Fruit fly (Drosophila melanogaster) whole organism, prepupa: ENCODE data around the gene CG1636.

Experiments used
- CG10631 ChIP-seq: fragments of 200-800 bp; sonication (Bioruptor generic); optimal IDR thresholded peaks from 2 replicates; lab custom pipeline; 2016; ENCODE audit warnings: missing biosample characterization, missing genetic modification characterization
- CG10669 ChIP-seq: fragments of 200-800 bp; sonication (Bioruptor generic); optimal IDR thresholded peaks from 3 replicates; lab custom pipeline; 2018; ENCODE audit warnings: missing biosample characterization, mild to moderate bottlenecking, missing genetic modification characterization, moderate library complexity
- CG11902 ChIP-seq: fragments of 200-800 bp; sonication (Bioruptor generic); optimal IDR thresholded peaks from 3 replicates; lab custom pipeline; 2016; ENCODE audit warnings: missing biosample characterization, missing genetic modification characterization
- CG16779 ChIP-seq: fragments of 200-800 bp; sonication (Bioruptor generic); optimal IDR thresholded peaks from 3 replicates; lab custom pipeline; 2017; ENCODE audit warnings: missing biosample characterization, mild to moderate bottlenecking, missing genetic modification characterization
- CG32006 ChIP-seq: fragments of 200-800 bp; sonication (Bioruptor generic); optimal IDR thresholded peaks from 3 replicates; lab custom pipeline; 2017; ENCODE audit warnings: missing biosample characterization, mild to moderate bottlenecking, missing genetic modification characterization
- CG3919 ChIP-seq: fragments of 200-800 bp; sonication (Bioruptor generic); optimal IDR thresholded peaks from 3 replicates; lab custom pipeline; 2016; ENCODE audit warnings: missing biosample characterization, missing genetic modification characterization
- CG4318 ChIP-seq: fragments of 200-800 bp; sonication (Bioruptor generic); optimal IDR thresholded peaks from 3 replicates; lab custom pipeline; 2017; ENCODE audit warnings: missing biosample characterization, mild to moderate bottlenecking, missing genetic modification characterization
- CG6808 ChIP-seq: fragments of 200-800 bp; sonication (Bioruptor generic); optimal IDR thresholded peaks from 3 replicates; lab custom pipeline; 2017; ENCODE audit warnings: missing biosample characterization, missing genetic modification characterization, mild to moderate bottlenecking, moderate library complexity, missing genetic modification reagents
- CG6854 ChIP-seq: fragments of 200-800 bp; sonication (Bioruptor generic); optimal IDR thresholded peaks from 2 replicates; lab custom pipeline; 2017; ENCODE audit warnings: missing biosample characterization, mild to moderate bottlenecking, missing genetic modification characterization
- CG8319 ChIP-seq: fragments of 200-800 bp; sonication (Bioruptor generic); optimal IDR thresholded peaks from 3 replicates; lab custom pipeline; 2016; ENCODE audit warnings: missing biosample characterization, missing genetic modification characterization
- CG8632 ChIP-seq: fragments of 200-800 bp; sonication (Bioruptor generic); optimal IDR thresholded peaks from 3 replicates; lab custom pipeline; 2016; ENCODE audit warnings: missing biosample characterization, missing genetic modification characterization
- CG9139 ChIP-seq: fragments of 200-800 bp; sonication (Bioruptor generic); optimal IDR thresholded peaks from 3 replicates; lab custom pipeline; 2017; ENCODE audit warnings: missing biosample characterization, mild to moderate bottlenecking, missing genetic modification characterization
- Eip75B ChIP-seq: fragments of 200-800 bp; sonication (Bioruptor generic); optimal IDR thresholded peaks from 3 replicates; lab custom pipeline; 2016; ENCODE audit warnings: missing biosample characterization, missing genetic modification characterization
- Eip93F ChIP-seq: fragments of 200-800 bp; sonication (Bioruptor generic); optimal IDR thresholded peaks from 2 replicates; lab custom pipeline; 2016; ENCODE audit warnings: missing biosample characterization, mild to moderate bottlenecking, missing genetic modification characterization
- Hr39 ChIP-seq: fragments of 200-800 bp; sonication (Bioruptor generic); optimal IDR thresholded peaks from 2 replicates; lab custom pipeline; 2016; ENCODE audit warnings: missing biosample characterization, missing genetic modification characterization
- Hr4 ChIP-seq: fragments of 200-800 bp; sonication (Bioruptor generic); optimal IDR thresholded peaks from 3 replicates; lab custom pipeline; 2016; ENCODE audit warnings: missing biosample characterization, missing genetic modification characterization
- Lpt ChIP-seq: fragments of 200-800 bp; sonication (Bioruptor generic); optimal IDR thresholded peaks from 3 replicates; lab custom pipeline; 2016; ENCODE audit warnings: missing biosample characterization, missing genetic modification characterization
- OdsH ChIP-seq: fragments of 200-800 bp; sonication (Bioruptor generic); optimal IDR thresholded peaks from 3 replicates; lab custom pipeline; 2016; ENCODE audit warnings: missing biosample characterization, missing genetic modification characterization
- Sox15 ChIP-seq: fragments of 200-800 bp; sonication (Bioruptor generic); optimal IDR thresholded peaks from 3 replicates; lab custom pipeline; 2016; ENCODE audit warnings: missing biosample characterization, missing genetic modification characterization
- achi ChIP-seq: fragments of 200-800 bp; sonication (Bioruptor generic); optimal IDR thresholded peaks from 3 replicates; lab custom pipeline; 2016; ENCODE audit warnings: missing biosample characterization, missing genetic modification characterization
- dac ChIP-seq: fragments of 200-800 bp; sonication (Bioruptor generic); optimal IDR thresholded peaks from 2 replicates; lab custom pipeline; 2017; ENCODE audit warnings: missing biosample characterization, mild to moderate bottlenecking, missing genetic modification characterization
- eg ChIP-seq: fragments of 200-800 bp; sonication (Bioruptor generic); IDR thresholded peaks from 3 replicates; pipeline ENCODE4 v1.3.6; 2022; ENCODE audit warnings: missing biosample characterization, missing genetic modification characterization
- esn ChIP-seq: fragments of 200-800 bp; sonication (Bioruptor generic); optimal IDR thresholded peaks from 2 replicates; lab custom pipeline; 2016; ENCODE audit warnings: missing biosample characterization, mild to moderate bottlenecking, missing genetic modification characterization, moderate library complexity
- fd59A ChIP-seq: fragments of 200-800 bp; sonication (Bioruptor generic); optimal IDR thresholded peaks from 2 replicates; lab custom pipeline; 2017; ENCODE audit warnings: missing biosample characterization, mild to moderate bottlenecking, missing genetic modification characterization, missing genetic modification reagents
- lz ChIP-seq: fragments of 200-800 bp; sonication (Bioruptor generic); optimal IDR thresholded peaks from 3 replicates; lab custom pipeline; 2016; ENCODE audit warnings: missing biosample characterization, missing genetic modification characterization
- net ChIP-seq: fragments of 200-800 bp; sonication (Bioruptor generic); optimal IDR thresholded peaks from 3 replicates; lab custom pipeline; 2016; ENCODE audit warnings: missing biosample characterization, missing genetic modification characterization
- salr ChIP-seq, 2 experiments: fragments of 200-800 bp; sonication (Bioruptor generic); optimal IDR thresholded peaks; 3 replicates each; lab custom pipeline; 2016 to 2018; ENCODE audit warnings: missing biosample characterization in 2 of 2, missing genetic modification characterization in 2 of 2, mild to moderate bottlenecking in 1 of 2
- spab ChIP-seq: fragments of 200-800 bp; sonication (Bioruptor generic); optimal IDR thresholded peaks from 2 replicates; lab custom pipeline; 2017; ENCODE audit warnings: missing biosample characterization, mild to moderate bottlenecking, missing genetic modification characterization, missing genetic modification reagents
- ss ChIP-seq, 2 experiments: fragments of 200-800 bp; sonication (Bioruptor generic); optimal IDR thresholded peaks; 2 replicates in 1 of 2; 3 replicates in 1 of 2; lab custom pipeline; 2017 to 2018; ENCODE audit warnings: mild to moderate bottlenecking in 2 of 2, missing biosample characterization in 2 of 2, missing genetic modification characterization in 2 of 2, moderate library complexity in 1 of 2
- svp ChIP-seq: fragments of 200-800 bp; sonication (Bioruptor generic); peaks from one replicate; lab custom pipeline; 2016; ENCODE audit warnings: missing biosample characterization, missing genetic modification characterization
- topi ChIP-seq: fragments of 200-800 bp; sonication (Bioruptor generic); optimal IDR thresholded peaks from 3 replicates; lab custom pipeline; 2016; ENCODE audit warnings: missing biosample characterization, missing genetic modification characterization

CG1636 gene

dm6 chrX:8273799-8274484, 730 bp downstream of the CG1636 start, which contains the start of gene CG15343 (continued):
- peak; percentile 30 for TF ChIP-seq Lpt (GFP tag; lab: Kevin White, UChicago)
- peak; percentile 61; the same call in 2 of the 3 replicates for TF ChIP-seq eg
- no peak for TF ChIP-seq CG4318 (GFP tag; lab: Kevin White, UChicago)
- TF ChIP-seq achi = peak; percentile 39
- TF ChIP-seq CG8632 (GFP tag; lab: Kevin White, UChicago) = no peak
- peak; percentile 7 for TF ChIP-seq Eip75B (GFP tag; lab: Kevin White, UChicago)
- peak; percentile 87 for TF ChIP-seq CG11902 (GFP tag; lab: Kevin White, UChicago)
- TF ChIP-seq dac (GFP tag; lab: Kevin White, UChicago) = no peak
- no peak for TF ChIP-seq Hr4 (GFP tag; lab: Kevin White, UChicago)
- TF ChIP-seq CG3919 (GFP tag; lab: Kevin White, UChicago) = peak; percentile 49
- TF ChIP-seq Hr39 (GFP tag; lab: Kevin White, UChicago) = peak; percentile 60

dm6 chrX:8285052-8285451, 11.8 kb downstream of the CG1636 start:
- TF ChIP-seq topi = no peak
- no peak for TF ChIP-seq Hr4 (GFP tag; lab: Kevin White, UChicago)
- no peak for TF ChIP-seq CG9139 (GFP tag; lab: Kevin White, UChicago)
- TF ChIP-seq achi = no peak
- TF ChIP-seq salr (GFP tag; optimal IDR thresholded peaks at IDR 0.05; lab: Kevin White, UChicago) = no peak
- TF ChIP-seq lz (GFP tag; lab: Kevin White, UChicago) = no peak
- TF ChIP-seq CG6854 (GFP tag; lab: Kevin White, UChicago) = no peak
- no peak for TF ChIP-seq CG6808 (GFP tag; lab: Kevin White, UChicago)
- TF ChIP-seq CG8319 = no peak
- TF ChIP-seq esn (GFP tag; lab: Kevin White, UChicago) = no peak
- no peak for TF ChIP-seq net (GFP tag; lab: Kevin White, UChicago)
- no peak for TF ChIP-seq CG10631 (GFP tag; lab: Kevin White, UChicago)
- no peak for TF ChIP-seq ss (GFP tag; optimal IDR thresholded peaks at IDR 0.05; lab: Kevin White, UChicago)
- TF ChIP-seq spab (GFP tag; lab: Kevin White, UChicago) = no peak
- TF ChIP-seq CG10669 (GFP tag; lab: Kevin White, UChicago) = no peak
- TF ChIP-seq CG4318 (GFP tag; lab: Kevin White, UChicago) = no peak
- TF ChIP-seq CG16779 = no peak
- TF ChIP-seq OdsH = no peak
- no peak for TF ChIP-seq fd59A (GFP tag; lab: Kevin White, UChicago)
- TF ChIP-seq CG32006 (GFP tag; lab: Kevin White, UChicago) = no peak

DNA sequence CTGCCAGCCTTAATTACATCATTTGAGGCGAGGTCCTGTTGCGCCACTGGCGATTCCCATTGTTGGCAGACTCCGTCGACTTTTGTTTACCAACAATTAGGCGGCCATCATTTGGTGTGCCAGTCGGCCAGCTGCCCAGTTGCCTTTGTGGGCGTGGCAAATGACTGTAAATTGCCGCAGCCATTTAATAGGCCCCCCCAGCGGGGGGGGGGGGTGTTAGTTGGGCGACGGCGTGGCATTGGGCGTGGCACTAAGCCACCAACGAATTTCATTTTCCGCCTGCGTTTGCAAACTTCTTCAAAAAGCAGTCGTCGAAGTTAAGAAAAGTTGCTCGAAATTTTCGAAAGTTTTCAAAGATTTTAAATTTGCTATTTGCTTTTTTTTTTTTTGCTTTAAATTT, 13.6 kb downstream of the CG1636 start:
- TF ChIP-seq Eip93F (GFP tag; lab: Kevin White, UChicago) (no peak), spab (GFP tag; lab: Kevin White, UChicago) (no peak)

dm6 chrX:8294493-8295337, 21.5 kb downstream of the CG1636 start:
- TF ChIP-seq CG11902 (GFP tag; lab: Kevin White, UChicago) = peak; percentile 37
- no peak for TF ChIP-seq CG10631 (GFP tag; lab: Kevin White, UChicago)
- TF ChIP-seq Eip93F (GFP tag; lab: Kevin White, UChicago) = no peak
- no peak for TF ChIP-seq Sox15
- peak; percentile 69 for TF ChIP-seq svp
